Worm (Caenorhabditis elegans) whole organism, L4/young adult: ENCODE measurements around the gene T26E4.9.

Experiments used
- W03F9.2 ChIP-seq: fragments of 150-350 bp; optimal IDR thresholded peaks from 2 replicates; lab custom pipeline; 2014; ENCODE audit warnings: missing biosample characterization, missing genetic modification characterization
- dao-5 ChIP-seq: sonication (generic microtip); optimal IDR thresholded peaks from 2 replicates; lab custom pipeline; 2016; ENCODE audit warnings: missing genotype, missing genetic modification characterization, moderate library complexity, missing compliant biosample characterization

- TF ChIP-seq W03F9.2 (tag; lab: Kevin White, UChicago), result no peak
- TF ChIP-seq dao-5 (tag; lab: Kevin White, UChicago), result no peak
Measured at ce11 chrV:15752049-15752448, 50.5 kb downstream of the T26E4.9 start, which contains the start of gene str-43.
